Worm (Caenorhabditis elegans) whole organism, midembryonic: Measurements from ENCODE around the gene set-16.

Experiments
- T22C8.4 ChIP-seq: fragments of 200-800 bp; sonication (Bioruptor generic); IDR thresholded peaks from 2 replicates; pipeline ENCODE4 v1.3.6; 2022; ENCODE audit warnings: missing genetic modification characterization, missing compliant biosample characterization
- klf-2 ChIP-seq: fragments of 200-800 bp; sonication (Bioruptor generic); conservative IDR thresholded peaks from 2 replicates; pipeline ENCODE4 v1.3.6; 2022; ENCODE audit warnings: missing genetic modification reagents, missing genetic modification characterization, missing compliant biosample characterization

ce11 chrIII:13695588-13695987 is 51.9 kb downstream of the set-16 start:
- TF ChIP-seq T22C8.4 (GFP tag; lab: Robert Waterston, UW) (no peak), klf-2 (GFP tag; lab: Robert Waterston, UW) (no peak)
